Worm (Caenorhabditis elegans) whole organism, late embryonic: ENCODE data around the gene C31H2.4.

Source experiments
- F13H6.1 ChIP-seq: sonication (generic microtip); optimal IDR thresholded peaks from 2 replicates; lab custom pipeline; 2016; ENCODE audit warnings: missing genetic modification characterization, missing compliant biosample characterization
- pha-4 ChIP-seq: fragments of 150-350 bp; optimal IDR thresholded peaks from 2 replicates; lab custom pipeline; 2018; ENCODE audit warnings: missing biosample characterization, missing genetic modification reagents, missing genetic modification characterization

DNA sequence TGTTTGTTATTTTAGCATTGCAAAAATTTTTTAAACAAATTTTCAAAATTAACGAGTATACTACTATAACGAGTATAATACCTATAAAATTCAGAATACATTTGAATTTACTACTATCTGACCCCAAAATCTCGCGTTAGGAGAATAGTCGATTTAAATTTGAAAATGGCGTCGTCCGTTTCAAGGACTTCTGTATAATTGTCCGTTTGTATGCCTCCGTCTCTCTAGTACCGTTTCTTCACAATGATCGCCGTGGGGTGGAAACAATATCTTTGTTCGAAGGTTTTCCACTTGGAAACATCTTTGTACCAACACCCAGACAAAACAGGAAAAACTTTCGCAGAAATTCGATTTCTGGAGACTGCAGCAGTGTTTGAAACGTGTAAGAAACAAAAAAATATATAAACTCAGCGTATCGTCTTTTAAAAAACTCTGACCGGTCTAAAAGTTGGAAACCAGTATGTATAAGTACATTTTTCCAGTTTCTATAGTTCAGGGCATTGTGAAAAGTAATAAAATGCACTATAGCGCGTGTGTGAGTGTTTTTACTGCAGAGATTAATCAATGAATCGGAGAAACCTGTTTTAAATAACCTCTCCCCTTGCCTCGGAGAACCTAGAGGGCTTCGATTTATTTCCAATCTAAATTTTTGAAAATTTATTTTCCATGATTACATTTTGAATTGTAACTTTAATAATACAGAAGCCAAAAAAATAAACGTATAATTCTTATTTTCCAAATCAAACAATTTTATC is 21.6 kb downstream of the C31H2.4 start:
- TF ChIP-seq F13H6.1 (tag; lab: Kevin White, UChicago) (no peak), pha-4 (no peak)
